Worm (Caenorhabditis elegans): ENCODE data around the gene lgc-40.

lgc-40 gene

ce11 chrX:2403724-2404123 lies 43.8 kb downstream of the lgc-40 start, which contains the start of gene C43H6.4:
Gene C43H6.4 (plus strand): TSS chrX:2404024.
- no peak for TF ChIP-seq mdl-1 (tag; optimal IDR thresholded peaks at IDR 0.05)
- no peak for TF ChIP-seq lin-39 (tag; optimal IDR thresholded peaks at IDR 0.05)

ce11 chrX:2407167-2407566 lies 47.3 kb downstream of the lgc-40 start, which contains the start of gene mtpn-1:
Gene mtpn-1 (plus strand): TSS chrX:2407467.
- TF ChIP-seq lin-13 (GFP tag; optimal IDR thresholded peaks at IDR 0.05) = no peak

- no peak for TF ChIP-seq unc-55 (GFP tag; optimal IDR thresholded peaks at IDR 0.05)
- no peak for TF ChIP-seq nhr-77 (tag; optimal IDR thresholded peaks at IDR 0.05)
- no peak for TF ChIP-seq nhr-11 (tag; optimal IDR thresholded peaks at IDR 0.05)
- no peak for TF ChIP-seq unc-62 (GFP tag; optimal IDR thresholded peaks at IDR 0.05)
- no peak for TF ChIP-seq ceh-82 (tag; optimal IDR thresholded peaks at IDR 0.05)
- TF ChIP-seq nhr-6 (tag; optimal IDR thresholded peaks at IDR 0.05) = no peak
- no peak for TF ChIP-seq alr-1 (tag; optimal IDR thresholded peaks at IDR 0.05)
- TF ChIP-seq nhr-237 (tag; optimal IDR thresholded peaks at IDR 0.05) = no peak
- no peak for TF ChIP-seq peb-1 (tag; optimal IDR thresholded peaks at IDR 0.05)
- no peak for TF ChIP-seq ztf-1 (GFP tag; conservative IDR thresholded peaks at IDR 0.05)
- no peak for TF ChIP-seq ama-1 (optimal IDR thresholded peaks at IDR 0.05)
- TF ChIP-seq skn-1 (tag; optimal IDR thresholded peaks at IDR 0.05) = no peak
- TF ChIP-seq F13H6.1 (tag; optimal IDR thresholded peaks at IDR 0.05) = no peak
- TF ChIP-seq blmp-1 (tag; optimal IDR thresholded peaks at IDR 0.05; ENCODE audit: insufficient read depth) = no peak
- TF ChIP-seq ztf-4 (tag; optimal IDR thresholded peaks at IDR 0.05) = no peak
- no peak for TF ChIP-seq elt-1 (tag; optimal IDR thresholded peaks at IDR 0.05)
- no peak for TF ChIP-seq aly-2 (tag; optimal IDR thresholded peaks at IDR 0.05)
- no peak for TF ChIP-seq fos-1 (tag; optimal IDR thresholded peaks at IDR 0.05)
Observed at ce11 chrX:2409243-2409741, 49.4 kb downstream of the lgc-40 start, which contains the start of the genes C43H6.12 and trpp-12. Gene C43H6.12 (plus strand): TSS chrX:2409607. Gene trpp-12 (plus strand): TSS chrX:2409691.

ce11 chrX:2410978-2411377 lies 51.1 kb downstream of the lgc-40 start:
- TF ChIP-seq unc-39 (tag; optimal IDR thresholded peaks at IDR 0.05) (no peak), sma-9 (GFP tag; optimal IDR thresholded peaks at IDR 0.05) (peak; percentile 44), sma-9 (tag; optimal IDR thresholded peaks at IDR 0.05) (no peak), unc-55 (GFP tag; optimal IDR thresholded peaks at IDR 0.05) (no peak), fos-1 (tag; optimal IDR thresholded peaks at IDR 0.05) (peak; percentile 80), mbf-1 (tag; optimal IDR thresholded peaks at IDR 0.05) (no peak), lsy-2 (tag; optimal IDR thresholded peaks at IDR 0.05) (no peak), ztf-11 (tag; optimal IDR thresholded peaks at IDR 0.05) (no peak), elt-3 (tag; optimal IDR thresholded peaks at IDR 0.05) (no peak), nhr-10 (tag; optimal IDR thresholded peaks at IDR 0.05) (no peak), nhr-11 (tag; optimal IDR thresholded peaks at IDR 0.05) (no peak), mdl-1 (tag; optimal IDR thresholded peaks at IDR 0.05) (no peak)

- TF ChIP-seq ztf-1 (GFP tag; conservative IDR thresholded peaks at IDR 0.05) (no peak), blmp-1 (tag; optimal IDR thresholded peaks at IDR 0.05; ENCODE audit: insufficient read depth) (no peak), nhr-237 (tag; optimal IDR thresholded peaks at IDR 0.05) (no peak), ztf-11 (tag; optimal IDR thresholded peaks at IDR 0.05) (no peak)
Observed at ce11 chrX:2413277-2413676, 53.4 kb downstream of the lgc-40 start, which contains the start of gene hlh-15. Gene hlh-15 (minus strand): TSS chrX:2413377.

All from whole organism, L2 larva.